Fruit fly (Drosophila melanogaster) whole organism: ENCODE measurements around the gene alpha-Est10.

Experiments used
- CG8478 ChIP-seq: fragments of >200 bp; optimal IDR thresholded peaks from 2 replicates; lab custom pipeline; 2018; ENCODE audit warnings: inconsistent platforms
- EcR ChIP-seq, 2 experiments: fragments of >200 bp; optimal IDR thresholded peaks; 2 replicates each; lab custom pipeline; 2017; ENCODE audit warnings: missing biosample characterization in 2 of 2, missing genetic modification characterization in 2 of 2, missing genetic modification reagents in 2 of 2
- pan ChIP-seq: fragments of >200 bp; optimal IDR thresholded peaks from 2 replicates; lab custom pipeline; 2017

- no peak for TF ChIP-seq CG8478 (lab: Kevin White, UChicago)
- TF ChIP-seq pan, result no peak
- TF ChIP-seq EcR (GFP tag; optimal IDR thresholded peaks at IDR 0.05; lab: Kevin White, UChicago), result no peak
Measured at dm6 chr3R:7502276-7502675, 8.6 kb upstream of the alpha-Est10 start, which contains the start of gene Mics1.
